Worm (Caenorhabditis elegans) whole organism, mixed stage, embryonic: ENCODE measurements around the gene ril-2.

Source experiments
- M03D4.4 ChIP-seq: sonication (generic microtip); optimal IDR thresholded peaks from 2 replicates; lab custom pipeline; 2017; ENCODE audit warnings: mild to moderate bottlenecking, missing genetic modification characterization, missing compliant biosample characterization
- bed-3 ChIP-seq: fragments of 200-800 bp; sonication (Bioruptor generic); optimal IDR thresholded peaks from 3 replicates; lab custom pipeline; 2018; ENCODE audit warnings: mild to moderate bottlenecking, missing genetic modification characterization, moderate library complexity, missing compliant biosample characterization
- blmp-1 ChIP-seq: fragments of 150-350 bp; optimal IDR thresholded peaks from 2 replicates; lab custom pipeline; 2014; ENCODE audit warnings: missing biosample characterization, missing genetic modification characterization
- ceh-39 ChIP-seq: fragments of 150-350 bp; optimal IDR thresholded peaks from 2 replicates; lab custom pipeline; 2014; ENCODE audit warnings: missing biosample characterization, missing genetic modification characterization
- ceh-83 ChIP-seq: fragments of 200-800 bp; sonication (Bioruptor generic); optimal IDR thresholded peaks from 2 replicates; lab custom pipeline; 2018; ENCODE audit warnings: mild to moderate bottlenecking, missing genetic modification characterization, missing compliant biosample characterization
- ces-1 ChIP-seq: fragments of 150-350 bp; optimal IDR thresholded peaks from 2 replicates; lab custom pipeline; 2014; ENCODE audit warnings: missing biosample characterization, missing genetic modification reagents, missing genetic modification characterization
- cnd-1 ChIP-seq: fragments of 200-800 bp; sonication (Bioruptor generic); optimal IDR thresholded peaks from 2 replicates; lab custom pipeline; 2018; ENCODE audit warnings: mild to moderate bottlenecking, missing genetic modification characterization, missing compliant biosample characterization
- drap-1 ChIP-seq: fragments of 200-800 bp; sonication (Bioruptor generic); optimal IDR thresholded peaks from 3 replicates; lab custom pipeline; 2018; ENCODE audit warnings: mild to moderate bottlenecking, missing genetic modification characterization, missing compliant biosample characterization
- elt-1 ChIP-seq: sonication (generic microtip); optimal IDR thresholded peaks from 2 replicates; lab custom pipeline; 2017; ENCODE audit warnings: missing genetic modification characterization, mild to moderate bottlenecking, missing compliant biosample characterization, antibody characterized with exemption, moderate library complexity, borderline replicate concordance; ENCODE audit not compliant: insufficient read depth
- elt-3 ChIP-seq: fragments of 150-350 bp; optimal IDR thresholded peaks from 2 replicates; lab custom pipeline; 2014; ENCODE audit warnings: missing biosample characterization, missing genetic modification characterization
- flh-1 ChIP-seq: fragments of 200-800 bp; sonication (Bioruptor generic); optimal IDR thresholded peaks from 2 replicates; lab custom pipeline; 2018; ENCODE audit warnings: mild to moderate bottlenecking, missing genetic modification characterization, moderate library complexity, missing compliant biosample characterization
- ham-2 ChIP-seq: fragments of 200-800 bp; sonication (Bioruptor generic); optimal IDR thresholded peaks from 2 replicates; lab custom pipeline; 2018; ENCODE audit warnings: mild to moderate bottlenecking, missing genetic modification characterization, missing compliant biosample characterization
- hlh-1 ChIP-seq: fragments of 150-350 bp; optimal IDR thresholded peaks from 2 replicates; lab custom pipeline; 2014; ENCODE audit warnings: missing biosample characterization, missing genetic modification reagents, missing genetic modification characterization
- lin-13 ChIP-seq: fragments of 150-350 bp; optimal IDR thresholded peaks from 2 replicates; lab custom pipeline; 2014; ENCODE audit warnings: missing biosample characterization, missing genetic modification characterization
- lin-32 ChIP-seq: fragments of 200-800 bp; sonication (Bioruptor generic); optimal IDR thresholded peaks from 2 replicates; lab custom pipeline; 2018; ENCODE audit warnings: mild to moderate bottlenecking, missing genetic modification characterization, missing compliant biosample characterization
- lsy-2 ChIP-seq: fragments of 150-350 bp; optimal IDR thresholded peaks from 2 replicates; lab custom pipeline; 2014; ENCODE audit warnings: missing biosample characterization, missing genetic modification characterization
- mab-5 ChIP-seq: fragments of 150-350 bp; optimal IDR thresholded peaks from 2 replicates; lab custom pipeline; 2014; ENCODE audit warnings: missing biosample characterization, missing genetic modification characterization
- mep-1 ChIP-seq: fragments of 150-350 bp; optimal IDR thresholded peaks from 2 replicates; lab custom pipeline; 2017; ENCODE audit warnings: missing biosample characterization, missing genetic modification reagents, missing genetic modification characterization, inconsistent platforms
- mls-2 ChIP-seq: sonication (generic microtip); optimal IDR thresholded peaks from 2 replicates; lab custom pipeline; 2016; ENCODE audit warnings: mild to moderate bottlenecking, missing genetic modification characterization, moderate library complexity, missing compliant biosample characterization
- nhr-12 ChIP-seq: fragments of 150-350 bp; optimal IDR thresholded peaks from 2 replicates; lab custom pipeline; 2014; ENCODE audit warnings: missing biosample characterization, missing genetic modification characterization
- nhr-2 ChIP-seq: fragments of 150-350 bp; optimal IDR thresholded peaks from 2 replicates; lab custom pipeline; 2014; ENCODE audit warnings: missing biosample characterization, missing genetic modification characterization
- nhr-237 ChIP-seq: fragments of 150-350 bp; optimal IDR thresholded peaks from 2 replicates; lab custom pipeline; 2014; ENCODE audit warnings: missing biosample characterization, missing genetic modification characterization
- nhr-28 ChIP-seq: fragments of 150-350 bp; optimal IDR thresholded peaks from 2 replicates; lab custom pipeline; 2014; ENCODE audit warnings: missing biosample characterization, missing genetic modification characterization
- nhr-76 ChIP-seq: sonication (generic microtip); optimal IDR thresholded peaks from 2 replicates; lab custom pipeline; 2017; ENCODE audit warnings: missing biosample characterization, missing genetic modification characterization
- pha-4 ChIP-seq: fragments of 150-350 bp; optimal IDR thresholded peaks from 2 replicates; lab custom pipeline; 2018; ENCODE audit warnings: missing biosample characterization, missing genetic modification reagents, missing genetic modification characterization
- sem-2 ChIP-seq: fragments of 200-800 bp; sonication (Bioruptor generic); optimal IDR thresholded peaks from 2 replicates; lab custom pipeline; 2018; ENCODE audit warnings: mild to moderate bottlenecking, missing genetic modification characterization, missing compliant biosample characterization
- snpc-4 ChIP-seq: fragments of 150-350 bp; optimal IDR thresholded peaks from 2 replicates; lab custom pipeline; 2014; ENCODE audit warnings: missing biosample characterization, missing genetic modification characterization
- sptf-1 ChIP-seq: sonication (generic microtip); optimal IDR thresholded peaks from 2 replicates; lab custom pipeline; 2017; ENCODE audit warnings: mild to moderate bottlenecking, missing genetic modification characterization, moderate library complexity, missing compliant biosample characterization
- tbx-8 ChIP-seq: fragments of 200-800 bp; sonication (Bioruptor generic); optimal IDR thresholded peaks from 2 replicates; lab custom pipeline; 2018; ENCODE audit warnings: mild to moderate bottlenecking, missing genetic modification characterization, moderate library complexity, missing compliant biosample characterization
- unc-120 ChIP-seq: sonication (generic microtip); optimal IDR thresholded peaks from 2 replicates; lab custom pipeline; 2017; ENCODE audit warnings: missing genetic modification characterization, missing compliant biosample characterization; ENCODE audit not compliant: poor library complexity, severe bottlenecking
- unc-39 ChIP-seq: fragments of 150-350 bp; optimal IDR thresholded peaks from 2 replicates; lab custom pipeline; 2014; ENCODE audit warnings: missing biosample characterization, missing genetic modification characterization
- unc-62 ChIP-seq: fragments of 150-350 bp; optimal IDR thresholded peaks from 2 replicates; lab custom pipeline; 2014; ENCODE audit warnings: missing biosample characterization, missing genetic modification reagents, missing genetic modification characterization
- zip-8 ChIP-seq: fragments of 150-350 bp; optimal IDR thresholded peaks from 2 replicates; lab custom pipeline; 2014; ENCODE audit warnings: missing biosample characterization, missing genetic modification characterization
- ztf-11 ChIP-seq: fragments of 150-350 bp; optimal IDR thresholded peaks from 2 replicates; lab custom pipeline; 2014; ENCODE audit warnings: missing biosample characterization, missing genetic modification characterization

Gene ril-2

ce11 chrV:12599110-12599509 lies at the start of gene ril-2, which contains the start of gene C14C10.10:
Gene ril-2 (minus strand): TSS chrV:12599157.
Gene C14C10.10 (minus strand): TSS chrV:12599128.
- no peak for TF ChIP-seq lin-32 (GFP tag; lab: Kevin White, UChicago)
- TF ChIP-seq mab-5 (tag; lab: Kevin White, UChicago), result no peak
- TF ChIP-seq ztf-11, result no peak
- no peak for TF ChIP-seq tbx-8 (GFP tag; lab: Kevin White, UChicago)
- no peak for TF ChIP-seq elt-3
- TF ChIP-seq elt-1, result no peak
- TF ChIP-seq unc-62 (GFP tag; lab: Kevin White, UChicago), result no peak
- TF ChIP-seq hlh-1 (tag; lab: Kevin White, UChicago), result no peak
- no peak for TF ChIP-seq drap-1
- no peak for TF ChIP-seq nhr-76 (tag; lab: Kevin White, UChicago)
- TF ChIP-seq nhr-2 (tag; lab: Kevin White, UChicago), result no peak
- no peak for TF ChIP-seq sptf-1
- TF ChIP-seq ces-1, result no peak
- no peak for TF ChIP-seq bed-3
- TF ChIP-seq nhr-28, result no peak
- TF ChIP-seq unc-120 (tag; lab: Kevin White, UChicago), result no peak
- TF ChIP-seq lin-13 (tag; lab: Kevin White, UChicago), result no peak

ce11 chrV:12644500-12644899 lies 45.5 kb upstream of the ril-2 start, which contains the start of gene F56H9.8:
Gene F56H9.8 (plus strand): TSS chrV:12644800.
- no peak for TF ChIP-seq nhr-2 (tag; lab: Kevin White, UChicago)
- TF ChIP-seq ceh-83, result no peak
- TF ChIP-seq ceh-39 (tag; lab: Kevin White, UChicago), result no peak
- no peak for TF ChIP-seq mab-5 (tag; lab: Kevin White, UChicago)
- TF ChIP-seq pha-4, result no peak
- no peak for TF ChIP-seq nhr-76 (tag; lab: Kevin White, UChicago)
- TF ChIP-seq nhr-28, result no peak
- no peak for TF ChIP-seq ham-2 (GFP tag; lab: Kevin White, UChicago)
- TF ChIP-seq mep-1 (tag; lab: Kevin White, UChicago), result no peak
- TF ChIP-seq sem-2 (GFP tag; lab: Kevin White, UChicago), result no peak
- TF ChIP-seq nhr-12 (tag; lab: Kevin White, UChicago), result no peak
- no peak for TF ChIP-seq nhr-237 (tag; lab: Kevin White, UChicago)
- TF ChIP-seq ztf-11, result no peak
- no peak for TF ChIP-seq blmp-1 (tag; lab: Kevin White, UChicago)
- TF ChIP-seq tbx-8 (GFP tag; lab: Kevin White, UChicago), result no peak
- TF ChIP-seq lsy-2, result no peak
- no peak for TF ChIP-seq unc-62 (GFP tag; lab: Kevin White, UChicago)
- TF ChIP-seq zip-8 (tag; lab: Kevin White, UChicago), result no peak
- TF ChIP-seq, all 35 proteins: peak for 0

- TF ChIP-seq ham-2 (GFP tag; lab: Kevin White, UChicago) (no peak), flh-1 (GFP tag; lab: Kevin White, UChicago) (no peak), mls-2 (tag; lab: Kevin White, UChicago) (no peak), ztf-11 (no peak)
Measured at ce11 chrV:12640384-12640783, 41.4 kb upstream of the ril-2 start, which contains the start of gene gpa-8. Gene gpa-8 (minus strand): TSS chrV:12640484.

DNA sequence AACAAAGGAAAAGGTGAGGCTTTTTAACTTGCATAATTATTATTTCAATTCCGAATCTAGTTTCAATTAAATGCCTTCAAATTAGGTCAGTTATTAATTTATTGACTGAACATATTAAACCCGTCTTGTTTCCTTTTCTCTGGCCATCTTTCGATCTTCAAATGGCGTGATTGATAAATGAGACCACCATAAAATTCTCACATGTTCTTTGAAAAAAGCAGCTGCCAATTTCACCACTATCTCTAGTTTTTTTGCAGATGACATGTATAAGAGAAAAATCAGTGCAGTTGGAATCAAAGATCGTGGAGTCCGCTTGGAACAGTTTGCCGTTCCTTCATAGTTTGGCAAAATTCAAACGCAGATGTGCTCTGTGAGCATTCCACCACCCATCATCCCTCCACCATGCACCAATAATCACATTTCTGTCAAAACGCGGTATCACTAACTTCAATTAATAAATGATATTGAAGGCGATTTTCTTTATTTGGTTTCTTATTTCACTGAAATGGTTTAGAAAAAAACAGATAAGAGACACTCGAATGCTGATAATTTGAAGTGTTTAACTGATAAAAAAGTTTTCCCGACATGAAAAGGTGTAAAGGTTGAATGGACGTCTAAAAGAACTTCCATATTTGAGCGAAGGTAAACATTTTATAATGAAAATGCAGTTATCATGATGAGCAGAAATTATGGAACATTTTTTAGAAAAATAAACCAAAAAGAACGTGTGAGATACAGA lies 39.0 kb upstream of the ril-2 start:
- TF ChIP-seq blmp-1 (tag; lab: Kevin White, UChicago) (no peak), lin-13 (tag; lab: Kevin White, UChicago) (no peak), nhr-237 (tag; lab: Kevin White, UChicago) (no peak), ztf-11 (no peak), unc-39 (tag; lab: Kevin White, UChicago) (no peak), unc-62 (GFP tag; lab: Kevin White, UChicago) (no peak)

DNA sequence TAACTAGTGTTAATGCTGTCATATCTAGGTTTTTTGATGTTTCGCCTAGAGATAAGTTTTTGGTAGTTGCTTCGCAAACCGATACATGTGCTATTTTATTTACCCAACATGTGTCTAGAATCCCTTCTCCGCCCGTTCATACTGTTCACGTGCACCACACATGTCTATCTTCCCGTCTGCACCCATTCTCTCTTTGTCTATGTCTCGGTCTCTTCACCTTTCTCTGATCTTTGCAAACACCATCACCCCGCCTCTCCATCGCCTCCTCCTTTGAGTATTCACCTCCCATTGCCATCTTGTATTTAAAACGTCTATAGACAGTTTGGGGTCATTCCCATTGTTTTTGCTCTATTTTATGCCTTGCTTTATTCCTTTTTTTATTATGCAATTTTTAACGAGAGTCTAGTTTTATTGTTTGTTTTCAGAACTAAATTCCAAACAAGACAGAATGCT lies 38.3 kb upstream of the ril-2 start, which contains the start of gene F56H9.2:
Gene F56H9.2 (plus strand): TSS at position 426 of the 453 bp plus-strand sequence.
- TF ChIP-seq lsy-2 (peak; percentile 18), hlh-1 (tag; lab: Kevin White, UChicago) (no peak), M03D4.4 (no peak), snpc-4 (tag; lab: Kevin White, UChicago) (no peak), cnd-1 (tag; lab: Kevin White, UChicago) (no peak), unc-62 (GFP tag; lab: Kevin White, UChicago) (peak; percentile 25), mep-1 (tag; lab: Kevin White, UChicago) (peak; percentile 4), ceh-39 (tag; lab: Kevin White, UChicago) (peak; percentile 17), pha-4 (peak; percentile 71), elt-3 (peak; percentile 61), drap-1 (no peak), lin-32 (GFP tag; lab: Kevin White, UChicago) (no peak), nhr-2 (tag; lab: Kevin White, UChicago) (peak; percentile 55), flh-1 (GFP tag; lab: Kevin White, UChicago) (no peak)
